Fruit fly (Drosophila melanogaster) whole organism, embryonic: ENCODE data around the gene Ldsdh1.

Source experiments
- Adf1 ChIP-seq: fragments of 200-800 bp; sonication (Bioruptor generic); IDR thresholded peaks from 2 replicates; pipeline ENCODE4 v1.3.6; 2022; ENCODE audit warnings: missing biosample characterization, missing genetic modification characterization
- Atf3 ChIP-seq: fragments of 200-800 bp; sonication (Bioruptor generic); optimal IDR thresholded peaks from 3 replicates; lab custom pipeline; 2016; ENCODE audit warnings: missing biosample characterization, missing genetic modification characterization
- Bgb ChIP-seq: fragments of 200-800 bp; sonication (Bioruptor generic); IDR thresholded peaks from 2 replicates; pipeline ENCODE4 v1.3.6; 2022; ENCODE audit warnings: missing biosample characterization, missing genetic modification characterization; ENCODE audit not compliant: partially characterized antibody
- BtbVII ChIP-seq: fragments of 200-800 bp; sonication (Bioruptor generic); optimal IDR thresholded peaks from 3 replicates; lab custom pipeline; 2017; ENCODE audit warnings: missing biosample characterization, mild to moderate bottlenecking, missing genetic modification characterization
- CG10209 ChIP-seq: fragments of 200-800 bp; sonication (Bioruptor generic); optimal IDR thresholded peaks from 3 replicates; lab custom pipeline; 2017; ENCODE audit warnings: missing biosample characterization, mild to moderate bottlenecking, missing genetic modification characterization, missing genetic modification reagents
- CG1024 ChIP-seq: fragments of 200-800 bp; sonication (Bioruptor generic); IDR thresholded peaks from 2 replicates; pipeline ENCODE4 v1.3.6; 2022; ENCODE audit warnings: missing biosample characterization, missing genetic modification characterization
- CG10274 ChIP-seq: fragments of 200-800 bp; sonication (Bioruptor generic); optimal IDR thresholded peaks from 3 replicates; lab custom pipeline; 2017; ENCODE audit warnings: missing biosample characterization, mild to moderate bottlenecking, missing genetic modification characterization
- CG10543 ChIP-seq: fragments of 200-800 bp; sonication (Bioruptor generic); optimal IDR thresholded peaks from 3 replicates; lab custom pipeline; 2017; ENCODE audit warnings: missing biosample characterization, mild to moderate bottlenecking, missing genetic modification characterization, moderate library complexity
- CG11247 ChIP-seq: fragments of 200-800 bp; sonication (Bioruptor generic); IDR thresholded peaks from 2 replicates; pipeline ENCODE4 v1.3.6; 2022; ENCODE audit warnings: missing biosample characterization, missing genetic modification characterization
- CG13624 ChIP-seq: fragments of 200-800 bp; sonication (Bioruptor generic); optimal IDR thresholded peaks from 2 replicates; lab custom pipeline; 2016; ENCODE audit warnings: missing biosample characterization, missing genetic modification characterization
- CG15269 ChIP-seq: fragments of 200-800 bp; sonication (Bioruptor generic); optimal IDR thresholded peaks from 2 replicates; lab custom pipeline; 2018; ENCODE audit warnings: missing biosample characterization, mild to moderate bottlenecking, missing genetic modification characterization, moderate library complexity
- CG16863 ChIP-seq: fragments of 200-800 bp; sonication (Bioruptor generic); optimal IDR thresholded peaks from 3 replicates; lab custom pipeline; 2016; ENCODE audit warnings: missing biosample characterization, missing genetic modification characterization
- CG18476 ChIP-seq: fragments of 200-800 bp; sonication (Bioruptor generic); optimal IDR thresholded peaks from 2 replicates; lab custom pipeline; 2016; ENCODE audit warnings: missing biosample characterization, mild to moderate bottlenecking, missing genetic modification characterization
- CG2120 ChIP-seq: fragments of 200-800 bp; sonication (Bioruptor generic); optimal IDR thresholded peaks from 3 replicates; lab custom pipeline; 2016; ENCODE audit warnings: missing biosample characterization, missing genetic modification characterization
- CG3065 ChIP-seq: fragments of 200-800 bp; sonication (Bioruptor generic); optimal IDR thresholded peaks from 2 replicates; lab custom pipeline; 2016; ENCODE audit warnings: missing biosample characterization, missing genetic modification characterization
- CG31388 ChIP-seq: fragments of 200-800 bp; sonication (Bioruptor generic); optimal IDR thresholded peaks from 2 replicates; lab custom pipeline; 2016; ENCODE audit warnings: missing biosample characterization, missing genetic modification characterization
- CG3847 ChIP-seq: fragments of 200-800 bp; sonication (Bioruptor generic); IDR thresholded peaks from 2 replicates; pipeline ENCODE4 v1.3.6; 2022; ENCODE audit warnings: missing biosample characterization, missing genetic modification characterization
- CG4328 ChIP-seq: fragments of 200-800 bp; sonication (Bioruptor generic); optimal IDR thresholded peaks from 3 replicates; lab custom pipeline; 2017; ENCODE audit warnings: missing biosample characterization, missing genetic modification reagents, missing genetic modification characterization
- CG4404 ChIP-seq: fragments of 200-800 bp; sonication (Bioruptor generic); IDR thresholded peaks from 2 replicates; pipeline ENCODE4 v1.3.6; 2022; ENCODE audit warnings: missing biosample characterization, missing genetic modification characterization
- CG4820 ChIP-seq: fragments of 200-800 bp; sonication (Bioruptor generic); optimal IDR thresholded peaks from 3 replicates; lab custom pipeline; 2016; ENCODE audit warnings: missing biosample characterization, missing genetic modification characterization
- CG5245 ChIP-seq: fragments of 200-800 bp; sonication (Bioruptor generic); optimal IDR thresholded peaks from 3 replicates; lab custom pipeline; 2016; ENCODE audit warnings: missing biosample characterization, missing genetic modification characterization
- CG5953 ChIP-seq: fragments of 200-800 bp; sonication (Bioruptor generic); IDR thresholded peaks from 2 replicates; pipeline ENCODE4 v1.3.6; 2022; ENCODE audit warnings: missing biosample characterization, missing genetic modification characterization
- CG6175 ChIP-seq: fragments of 200-800 bp; sonication (Bioruptor generic); IDR thresholded peaks from 3 replicates; pipeline ENCODE4 v1.3.6; 2022; ENCODE audit warnings: missing biosample characterization, missing genetic modification characterization
- CG7745 ChIP-seq: fragments of 200-800 bp; sonication (Bioruptor generic); optimal IDR thresholded peaks from 2 replicates; lab custom pipeline; 2018; ENCODE audit warnings: missing biosample characterization, mild to moderate bottlenecking, missing genetic modification characterization, moderate library complexity
- CG9215 ChIP-seq: fragments of 200-800 bp; sonication (Bioruptor generic); IDR thresholded peaks from 2 replicates; pipeline ENCODE4 v1.3.6; 2022; ENCODE audit warnings: missing biosample characterization, missing genetic modification characterization
- CG9437 ChIP-seq: fragments of 200-800 bp; sonication (Bioruptor generic); optimal IDR thresholded peaks from 2 replicates; lab custom pipeline; 2018; ENCODE audit warnings: missing biosample characterization, mild to moderate bottlenecking, missing genetic modification characterization
- CG9817 ChIP-seq: fragments of 200-800 bp; sonication (Bioruptor generic); optimal IDR thresholded peaks from 2 replicates; lab custom pipeline; 2018; ENCODE audit warnings: missing biosample characterization, mild to moderate bottlenecking, missing genetic modification characterization, moderate library complexity
- Eip74EF ChIP-seq, 2 experiments: fragments of 200-800 bp in 1 of 2; fragments of >200 bp in 1 of 2; sonication (Bioruptor generic) in 1 of 2; optimal IDR thresholded peaks; 2 replicates each; lab custom pipeline; 2017 to 2019; ENCODE audit warnings: missing biosample characterization in 2 of 2, missing genetic modification characterization in 2 of 2, mild to moderate bottlenecking in 1 of 2, moderate library complexity in 1 of 2
- Gug ChIP-seq: fragments of 200-800 bp; sonication (Bioruptor generic); IDR thresholded peaks from 4 replicates; pipeline ENCODE4 v1.3.6; 2022; ENCODE audit warnings: missing biosample characterization, missing genetic modification characterization
- Hr51 ChIP-seq, 2 experiments: fragments of 200-800 bp; sonication (Bioruptor generic); optimal IDR thresholded peaks; 2 replicates in 1 of 2; 3 replicates in 1 of 2; lab custom pipeline; 2016 to 2018; ENCODE audit warnings: missing biosample characterization in 2 of 2, missing genetic modification characterization in 2 of 2, mild to moderate bottlenecking in 1 of 2, moderate library complexity in 1 of 2
- Jarid2 ChIP-seq: fragments of 200-800 bp; sonication (Bioruptor generic); optimal IDR thresholded peaks from 3 replicates; lab custom pipeline; 2017; ENCODE audit warnings: mild to moderate bottlenecking, missing biosample characterization, missing genetic modification reagents, missing genetic modification characterization
- Mrtf ChIP-seq: fragments of 200-800 bp; sonication (Bioruptor generic); IDR thresholded peaks from 3 replicates; pipeline ENCODE4 v1.3.6; 2022; ENCODE audit warnings: missing biosample characterization, missing genetic modification characterization
- Scr ChIP-seq: fragments of 200-800 bp; sonication (Bioruptor generic); IDR thresholded peaks from 2 replicates; pipeline ENCODE4 v1.3.6; 2022; ENCODE audit warnings: missing biosample characterization, missing genetic modification characterization; ENCODE audit not compliant: partially characterized antibody
- Tbp ChIP-seq: fragments of >200 bp; optimal IDR thresholded peaks from 2 replicates; lab custom pipeline; 2018; ENCODE audit warnings: missing biosample characterization, missing genetic modification characterization
- Xbp1 ChIP-seq: fragments of 200-800 bp; sonication (Bioruptor generic); optimal IDR thresholded peaks from 3 replicates; lab custom pipeline; 2016; ENCODE audit warnings: missing biosample characterization, mild to moderate bottlenecking, missing genetic modification characterization
- bsh ChIP-seq, 2 experiments: fragments of 200-800 bp; sonication (Bioruptor generic); optimal IDR thresholded peaks; 2 replicates each; lab custom pipeline; 2017 to 2018; ENCODE audit warnings: mild to moderate bottlenecking in 2 of 2, missing biosample characterization in 2 of 2, missing genetic modification characterization in 2 of 2, moderate library complexity in 1 of 2
- gcm2 ChIP-seq: fragments of 200-800 bp; sonication (Bioruptor generic); optimal IDR thresholded peaks from 2 replicates; lab custom pipeline; 2016; ENCODE audit warnings: missing biosample characterization, missing genetic modification characterization
- gem ChIP-seq: fragments of 200-800 bp; sonication (Bioruptor generic); optimal IDR thresholded peaks from 2 replicates; lab custom pipeline; 2019; ENCODE audit warnings: missing biosample characterization, mild to moderate bottlenecking, missing genetic modification characterization, moderate library complexity
- hkb ChIP-seq, 2 experiments: fragments of 200-800 bp in 1 of 2; fragments of >200 bp in 1 of 2; sonication (Bioruptor generic) in 1 of 2; IDR thresholded peaks in 1 of 2; optimal IDR thresholded peaks in 1 of 2; 2 replicates each; pipeline versions ENCODE4 v1.3.6 to Lab custom; 2017 to 2022; ENCODE audit warnings: missing biosample characterization in 1 of 2, missing genetic modification characterization in 1 of 2
- luna ChIP-seq: fragments of 200-800 bp; sonication (Bioruptor generic); optimal IDR thresholded peaks from 2 replicates; lab custom pipeline; 2016; ENCODE audit warnings: missing biosample characterization, missing genetic modification characterization
- mirr ChIP-seq: fragments of 200-800 bp; sonication (Bioruptor generic); optimal IDR thresholded peaks from 3 replicates; lab custom pipeline; 2018; ENCODE audit warnings: missing biosample characterization, mild to moderate bottlenecking, missing genetic modification characterization
- nau ChIP-seq: fragments of 200-800 bp; sonication (Bioruptor generic); optimal IDR thresholded peaks from 3 replicates; lab custom pipeline; 2017; ENCODE audit warnings: missing biosample characterization, mild to moderate bottlenecking, missing genetic modification characterization, missing genetic modification reagents
- nom ChIP-seq: fragments of 200-800 bp; sonication (Bioruptor generic); optimal IDR thresholded peaks from 2 replicates; lab custom pipeline; 2017; ENCODE audit warnings: missing biosample characterization, missing genetic modification characterization, mild to moderate bottlenecking, moderate library complexity, missing genetic modification reagents
- oc ChIP-seq: fragments of 200-800 bp; sonication (Bioruptor generic); optimal IDR thresholded peaks from 2 replicates; lab custom pipeline; 2018; ENCODE audit warnings: missing biosample characterization, mild to moderate bottlenecking, missing genetic modification characterization, moderate library complexity
- sens ChIP-seq: fragments of 200-800 bp; sonication (Bioruptor generic); peaks from one replicate; lab custom pipeline; 2016; ENCODE audit warnings: missing biosample characterization, missing genetic modification characterization
- slp2 ChIP-seq: fragments of 200-800 bp; sonication (Bioruptor generic); optimal IDR thresholded peaks from 2 replicates; lab custom pipeline; 2016; ENCODE audit warnings: missing biosample characterization, missing genetic modification characterization
- ssp ChIP-seq: fragments of 200-800 bp; sonication (Bioruptor generic); IDR thresholded peaks from 2 replicates; pipeline ENCODE4 v1.3.6; 2022; ENCODE audit warnings: missing biosample characterization, missing genetic modification characterization
- stc ChIP-seq: fragments of 200-800 bp; sonication (Bioruptor generic); IDR thresholded peaks from 2 replicates; pipeline ENCODE4 v1.3.6; 2022; ENCODE audit warnings: missing biosample characterization, missing genetic modification characterization
- toy ChIP-seq: fragments of 200-800 bp; sonication (Bioruptor generic); IDR thresholded peaks from 2 replicates; pipeline ENCODE4 v1.3.6; 2022; ENCODE audit warnings: missing biosample characterization, missing genetic modification characterization
- zfh2 ChIP-seq: fragments of 200-800 bp; sonication (Bioruptor generic); optimal IDR thresholded peaks from 2 replicates; lab custom pipeline; 2016; ENCODE audit warnings: missing biosample characterization, missing genetic modification characterization

The Ldsdh1 gene

DNA sequence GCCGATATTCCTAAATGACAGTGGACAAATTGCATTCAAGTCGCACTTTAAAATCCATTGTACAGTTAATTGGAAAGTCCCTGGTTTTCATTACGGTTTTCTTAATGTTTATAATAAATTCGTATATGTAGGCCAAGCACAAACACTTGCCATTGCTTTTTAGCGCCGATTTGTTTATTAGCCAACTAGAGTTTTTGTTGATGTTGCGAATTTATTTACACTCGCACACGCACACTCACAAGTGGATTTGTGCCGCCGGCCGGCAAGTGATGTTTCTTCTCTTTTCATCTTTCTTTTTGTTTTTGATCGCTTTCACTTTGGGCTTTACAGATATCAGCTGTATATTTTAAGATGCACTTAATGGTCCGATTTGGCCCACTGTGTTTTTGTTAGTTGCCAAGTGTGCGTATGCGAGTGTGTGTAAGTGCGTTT is 24.1 kb downstream of the Ldsdh1 start (continued):
- no peak for TF ChIP-seq luna
- no peak for TF ChIP-seq CG5953
- peak; percentile 8 for TF ChIP-seq CG3065 (GFP tag; lab: Kevin White, UChicago)
- peak; percentile 43; the same call in 2 of the 4 replicates for TF ChIP-seq Gug (GFP tag; lab: Robert Waterston, UW)
- no peak for TF ChIP-seq Scr
- TF ChIP-seq CG18476 (GFP tag; lab: Kevin White, UChicago): peak; percentile 67
- TF ChIP-seq CG5245 (GFP tag; lab: Kevin White, UChicago): peak; percentile 16
- no peak for TF ChIP-seq hkb (optimal IDR thresholded peaks at IDR 0.05; lab: Kevin White, UChicago)
- peak; percentile 60; the same call in 1 of the 2 replicates for TF ChIP-seq hkb (GFP tag; IDR thresholded peaks at IDR 0.05; lab: Robert Waterston, UW)
- TF ChIP-seq nom (GFP tag; lab: Kevin White, UChicago): no peak
- TF ChIP-seq slp2 (GFP tag; lab: Kevin White, UChicago): peak; percentile 83
- TF ChIP-seq CG2120 (GFP tag; lab: Kevin White, UChicago): peak; percentile 85
- 0 out of 2 replicates have a peak, but pooled peaks have one; percentile 23 for TF ChIP-seq CG11247 (GFP tag; lab: Robert Waterston, UW)
- TF ChIP-seq mirr (GFP tag; lab: Kevin White, UChicago): no peak
- TF ChIP-seq nau (GFP tag; lab: Kevin White, UChicago): peak; percentile 46
- TF ChIP-seq Eip74EF (GFP tag; optimal IDR thresholded peaks at IDR 0.05; lab: Kevin White, UChicago): peak in 1 of 2 experiments; percentile 61
- TF ChIP-seq CG15269: peak; percentile 82
- peak; percentile 47 to 49 for TF ChIP-seq bsh (GFP tag; optimal IDR thresholded peaks at IDR 0.05; lab: Kevin White, UChicago)
- peak; percentile 47 for TF ChIP-seq Atf3 (GFP tag; lab: Kevin White, UChicago)
- peak; percentile 55 for TF ChIP-seq CG9437 (GFP tag; lab: Kevin White, UChicago)
- TF ChIP-seq CG9215: peak; percentile 60
- peak; percentile 76 for TF ChIP-seq CG4328
- TF ChIP-seq CG10543 (GFP tag; lab: Kevin White, UChicago): peak; percentile 65
- peak; percentile 72 for TF ChIP-seq BtbVII (GFP tag; lab: Kevin White, UChicago)
- no peak for TF ChIP-seq Adf1 (GFP tag; lab: Robert Waterston, UW)
- no peak for TF ChIP-seq CG7745
- TF ChIP-seq Xbp1 (GFP tag; lab: Kevin White, UChicago): peak; percentile 69
- TF ChIP-seq Jarid2 (GFP tag; lab: Kevin White, UChicago): no peak
- TF ChIP-seq CG3847 (GFP tag; lab: Robert Waterston, UW): peak; percentile 25; the same call in 1 of the 2 replicates
- no peak for TF ChIP-seq toy (GFP tag; lab: Robert Waterston, UW)
- TF ChIP-seq CG16863 (GFP tag; lab: Kevin White, UChicago): peak; percentile 75
- TF ChIP-seq CG4404 (GFP tag; lab: Robert Waterston, UW): peak; percentile 40; the same call in 1 of the 2 replicates
- TF ChIP-seq Tbp (GFP tag; lab: Kevin White, UChicago): no peak
- peak; percentile 64 for TF ChIP-seq CG13624 (GFP tag; lab: Kevin White, UChicago)
- TF ChIP-seq gem (tag; lab: Kevin White, UChicago): peak; percentile 84
- TF ChIP-seq CG10209 (GFP tag; lab: Kevin White, UChicago): peak; percentile 82
- no peak for TF ChIP-seq Mrtf (GFP tag; lab: Robert Waterston, UW)
- peak; percentile 63 for TF ChIP-seq CG10274 (GFP tag; lab: Kevin White, UChicago)
- no peak for TF ChIP-seq CG1024 (GFP tag; lab: Robert Waterston, UW)
- no peak for TF ChIP-seq Bgb (GFP tag; lab: Robert Waterston, UW)
- peak; percentile 46 for TF ChIP-seq ssp (GFP tag; lab: Robert Waterston, UW)
- TF ChIP-seq stc (GFP tag; lab: Robert Waterston, UW): 0 out of 2 replicates have a peak, but pooled peaks have one; percentile 44
- TF ChIP-seq sens (GFP tag; lab: Kevin White, UChicago): peak; percentile 93
- TF ChIP-seq zfh2 (GFP tag; lab: Kevin White, UChicago): peak; percentile 75
- TF ChIP-seq oc (tag; lab: Kevin White, UChicago): no peak
- TF ChIP-seq gcm2: no peak
- TF ChIP-seq Hr51 (GFP tag; optimal IDR thresholded peaks at IDR 0.05; lab: Kevin White, UChicago): peak; percentile 43 to 81
- 0 out of 3 replicates have a peak, but pooled peaks have one; percentile 41 for TF ChIP-seq CG6175 (GFP tag; lab: Robert Waterston, UW)
- TF ChIP-seq CG9817 (tag; lab: Kevin White, UChicago): peak; percentile 68
- TF ChIP-seq CG31388 (GFP tag; lab: Kevin White, UChicago): no peak
- peak; percentile 64 for TF ChIP-seq CG4820 (GFP tag; lab: Kevin White, UChicago)
